Worm (Caenorhabditis elegans): ENCODE data around the gene sri-65.
A peak's percentile ranks its signal among the peaks of the same experiment; 100 is the strongest.

Gene sri-65

ce11 chrV:16370039-16370438 is 18.1 kb downstream of the sri-65 start (continued):
- TF ChIP-seq nhr-25 (tag; optimal IDR thresholded peaks at IDR 0.05) (peak; percentile 61), ztf-4 (tag; optimal IDR thresholded peaks at IDR 0.05) (peak; percentile 21), ceh-28 (tag; optimal IDR thresholded peaks at IDR 0.05) (no peak), hmg-11 (tag; optimal IDR thresholded peaks at IDR 0.05) (peak; percentile 83), nhr-76 (tag; optimal IDR thresholded peaks at IDR 0.05) (no peak), snpc-4 (tag; optimal IDR thresholded peaks at IDR 0.05) (peak; percentile 16), nhr-11 (tag; optimal IDR thresholded peaks at IDR 0.05) (no peak), pha-4 (tag; optimal IDR thresholded peaks at IDR 0.05) (peak; percentile 68), skn-1 (tag; optimal IDR thresholded peaks at IDR 0.05) (peak; percentile 65)

- TF ChIP-seq ztf-4 (tag; optimal IDR thresholded peaks at IDR 0.05) = no peak
- TF ChIP-seq ceh-28 (tag; optimal IDR thresholded peaks at IDR 0.05) = no peak
- no peak for TF ChIP-seq snpc-4 (tag; optimal IDR thresholded peaks at IDR 0.05)
- no peak for TF ChIP-seq elt-2 (tag; optimal IDR thresholded peaks at IDR 0.05)
- no peak for TF ChIP-seq zag-1 (tag; optimal IDR thresholded peaks at IDR 0.05)
- TF ChIP-seq nhr-28 (tag; optimal IDR thresholded peaks at IDR 0.05) = no peak
- no peak for TF ChIP-seq ceh-9 (tag; optimal IDR thresholded peaks at IDR 0.05)
- no peak for TF ChIP-seq unc-39 (tag; optimal IDR thresholded peaks at IDR 0.05)
- no peak for TF ChIP-seq lin-15B (tag; optimal IDR thresholded peaks at IDR 0.05)
- TF ChIP-seq ceh-82 (tag; optimal IDR thresholded peaks at IDR 0.05) = no peak
These were observed 20.0 kb downstream of the sri-65 start for ce11 chrV:16368143-16368542.

ce11 chrV:16367575-16367974 is 20.6 kb downstream of the sri-65 start, which contains the start of gene W08G11.3:
W08G11.3 (plus strand) TSS chrV:16367681.
- TF ChIP-seq aly-2 (tag; optimal IDR thresholded peaks at IDR 0.05) (peak; percentile 46), hmg-11 (tag; optimal IDR thresholded peaks at IDR 0.05) (peak; percentile 1), jun-1 (tag; optimal IDR thresholded peaks at IDR 0.05) (no peak), R02D3.7 (tag; optimal IDR thresholded peaks at IDR 0.05) (peak; percentile 37)

ce11 chrV:16361350-16361749 is 26.8 kb downstream of the sri-65 start:
- TF ChIP-seq nfya-1 (tag; optimal IDR thresholded peaks at IDR 0.05; ENCODE audit: insufficient read depth) = peak; percentile 100
- no peak for TF ChIP-seq nhr-77 (tag; optimal IDR thresholded peaks at IDR 0.05)

ce11 chrV:16357253-16357652 is 30.9 kb downstream of the sri-65 start, which contains the start of gene pptr-1:
pptr-1 (plus strand) TSS chrV:16357521.
- TF ChIP-seq elt-2 (tag; optimal IDR thresholded peaks at IDR 0.05) (peak; percentile 71), skn-1 (tag; optimal IDR thresholded peaks at IDR 0.05) (no peak), mml-1 (tag; optimal IDR thresholded peaks at IDR 0.05) (no peak), pha-4 (tag; optimal IDR thresholded peaks at IDR 0.05) (peak; percentile 33), fkh-10 (GFP tag; optimal IDR thresholded peaks at IDR 0.05) (no peak), egl-5 (tag; optimal IDR thresholded peaks at IDR 0.05) (no peak), ceh-28 (tag; optimal IDR thresholded peaks at IDR 0.05) (peak; percentile 72), ztf-4 (tag; optimal IDR thresholded peaks at IDR 0.05) (no peak), ztf-11 (tag; optimal IDR thresholded peaks at IDR 0.05) (no peak), tbx-2 (tag; optimal IDR thresholded peaks at IDR 0.05) (no peak), ZK546.5 (tag; optimal IDR thresholded peaks at IDR 0.05) (no peak), ceh-9 (tag; optimal IDR thresholded peaks at IDR 0.05) (no peak), fkh-2 (tag; optimal IDR thresholded peaks at IDR 0.05) (no peak), unc-62 (GFP tag; optimal IDR thresholded peaks at IDR 0.05) (no peak), R02D3.7 (tag; optimal IDR thresholded peaks at IDR 0.05) (no peak), ceh-16 (tag; optimal IDR thresholded peaks at IDR 0.05) (no peak), fos-1 (tag; optimal IDR thresholded peaks at IDR 0.05) (no peak), nhr-12 (tag; optimal IDR thresholded peaks at IDR 0.05) (no peak), snpc-4 (tag; optimal IDR thresholded peaks at IDR 0.05) (no peak), nhr-67 (tag; optimal IDR thresholded peaks at IDR 0.05) (no peak), ama-1 (optimal IDR thresholded peaks at IDR 0.05) (no peak), elt-1 (tag; optimal IDR thresholded peaks at IDR 0.05) (no peak), nhr-23 (tag; optimal IDR thresholded peaks at IDR 0.05) (peak; percentile 58), elt-3 (tag; optimal IDR thresholded peaks at IDR 0.05) (peak in 1 of 3 experiments; percentile 39), unc-39 (tag; optimal IDR thresholded peaks at IDR 0.05) (no peak), egl-27 (tag; optimal IDR thresholded peaks at IDR 0.05) (no peak), zag-1 (tag; optimal IDR thresholded peaks at IDR 0.05) (no peak), nhr-28 (tag; optimal IDR thresholded peaks at IDR 0.05) (no peak), nhr-77 (tag; optimal IDR thresholded peaks at IDR 0.05) (no peak), eor-1 (tag; optimal IDR thresholded peaks at IDR 0.05) (no peak), ceh-82 (tag; optimal IDR thresholded peaks at IDR 0.05) (no peak), jun-1 (tag; optimal IDR thresholded peaks at IDR 0.05) (no peak), lsy-12 (tag; optimal IDR thresholded peaks at IDR 0.05) (no peak), aly-2 (tag; optimal IDR thresholded peaks at IDR 0.05) (no peak), nhr-76 (tag; optimal IDR thresholded peaks at IDR 0.05) (no peak), sea-2 (GFP tag; optimal IDR thresholded peaks at IDR 0.05) (no peak), nhr-43 (tag; optimal IDR thresholded peaks at IDR 0.05; ENCODE audit: poor library complexity, severe bottlenecking) (no peak), lin-39 (tag; optimal IDR thresholded peaks at IDR 0.05) (no peak), mdl-1 (tag; optimal IDR thresholded peaks at IDR 0.05) (no peak), hmg-11 (tag; optimal IDR thresholded peaks at IDR 0.05) (no peak)

Data from whole organism, L3 larva.